Fruit fly (Drosophila melanogaster): ENCODE results near the gene Bre1.
A peak's percentile ranks its signal among the peaks of the same experiment; 100 is the strongest.

Bre1 gene

DNA sequence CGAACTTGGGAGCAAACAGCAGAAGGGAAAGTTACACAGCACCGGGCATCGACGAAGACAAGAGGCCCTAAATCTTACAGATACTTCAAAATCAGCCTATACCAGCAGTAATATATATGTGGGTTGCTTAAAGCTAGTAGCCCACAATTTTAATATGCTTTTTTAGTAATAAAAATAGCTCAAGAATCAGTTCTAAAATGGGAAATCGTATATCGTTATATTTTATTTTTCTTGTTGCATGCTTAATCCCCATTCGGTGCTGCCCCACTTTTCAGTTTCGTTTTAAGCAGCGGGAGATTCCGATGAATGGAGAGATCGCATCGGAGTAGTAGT lies 14.1 kb upstream of the Bre1 start (continued):
- TF ChIP-seq nom (GFP tag; optimal IDR thresholded peaks at IDR 0.05) (peak; percentile 71), D19B (GFP tag; optimal IDR thresholded peaks at IDR 0.05) (peak; percentile 2), mld (GFP tag; IDR thresholded peaks at IDR 0.05; ENCODE audit: partially characterized antibody) (no peak), grau (tag; optimal IDR thresholded peaks at IDR 0.05) (peak; percentile 39), jigr1 (GFP tag; IDR thresholded peaks at IDR 0.05) (0 out of 3 replicates have a peak, but pooled peaks have one; percentile 22), CG9215 (GFP tag; IDR thresholded peaks at IDR 0.05) (peak; percentile 23; the same call in 1 of the 2 replicates), bsh (GFP tag; optimal IDR thresholded peaks at IDR 0.05) (peak; percentile 29 to 54), Spps (tag; optimal IDR thresholded peaks at IDR 0.05) (no peak), CG7987 (GFP tag; optimal IDR thresholded peaks at IDR 0.05) (no peak), CG31224 (GFP tag; IDR thresholded peaks at IDR 0.05) (no peak), CG10274 (GFP tag; optimal IDR thresholded peaks at IDR 0.05) (peak; percentile 41), CG10147 (GFP tag; optimal IDR thresholded peaks at IDR 0.05) (no peak), HLH3B (GFP tag; IDR thresholded peaks at IDR 0.05) (0 out of 2 replicates have a peak, but pooled peaks have one; percentile 16), pzg (GFP tag; optimal IDR thresholded peaks at IDR 0.05) (no peak), bcd (GFP tag; optimal IDR thresholded peaks at IDR 0.05) (peak; percentile 28), da (GFP tag; optimal IDR thresholded peaks at IDR 0.05) (no peak), Dek (tag; optimal IDR thresholded peaks at IDR 0.05) (peak; percentile 8), lab (GFP tag; optimal IDR thresholded peaks at IDR 0.05) (peak; percentile 15), grn (GFP tag; optimal IDR thresholded peaks at IDR 0.05) (no peak), zf30C (GFP tag; optimal IDR thresholded peaks at IDR 0.05) (no peak), bowl (GFP tag; IDR thresholded peaks at IDR 0.05) (no peak), CG15269 (tag; optimal IDR thresholded peaks at IDR 0.05) (peak; percentile 33), maf-S (GFP tag; optimal IDR thresholded peaks at IDR 0.05) (no peak), CG13123 (GFP tag; optimal IDR thresholded peaks at IDR 0.05) (no peak), Eip74EF (GFP tag; optimal IDR thresholded peaks at IDR 0.05) (peak in 1 of 2 experiments; percentile 1), CG1792 (GFP tag; optimal IDR thresholded peaks at IDR 0.05) (no peak), CG18262 (tag; optimal IDR thresholded peaks at IDR 0.05) (peak; percentile 23), CG11696 (GFP tag; IDR thresholded peaks at IDR 0.05) (no peak), mirr (GFP tag; optimal IDR thresholded peaks at IDR 0.05) (no peak), CoRest (tag; optimal IDR thresholded peaks at IDR 0.05) (peak; percentile 42), lola (GFP tag; optimal IDR thresholded peaks at IDR 0.05) (no peak), ato (GFP tag; IDR thresholded peaks at IDR 0.05; ENCODE audit: partially characterized antibody) (no peak), sens (GFP tag) (peak; percentile 62), stc (GFP tag; IDR thresholded peaks at IDR 0.05) (no peak), ara (GFP tag; IDR thresholded peaks at IDR 0.05) (peak; percentile 56; the same call in 1 of the 2 replicates), CG17385 (GFP tag; optimal IDR thresholded peaks at IDR 0.05) (peak; percentile 26), run (tag; optimal IDR thresholded peaks at IDR 0.05) (no peak), CG6813 (GFP tag; optimal IDR thresholded peaks at IDR 0.05) (peak; percentile 10), az2 (GFP tag; optimal IDR thresholded peaks at IDR 0.05) (no peak), Ravus (GFP tag; IDR thresholded peaks at IDR 0.05) (no peak), emc (GFP tag; optimal IDR thresholded peaks at IDR 0.05) (no peak), CG8924 (tag; optimal IDR thresholded peaks at IDR 0.05) (peak; percentile 17), Asciz (GFP tag; optimal IDR thresholded peaks at IDR 0.05) (no peak), CG8359 (GFP tag; optimal IDR thresholded peaks at IDR 0.05; ENCODE audit: borderline replicate concordance) (no peak), Aef1 (GFP tag; IDR thresholded peaks at IDR 0.05) (no peak), ttk (GFP tag; IDR thresholded peaks at IDR 0.05) (no peak), BtbVII (GFP tag; optimal IDR thresholded peaks at IDR 0.05) (peak; percentile 40), sob (GFP tag; IDR thresholded peaks at IDR 0.05) (peak; percentile 21; the same call in 1 of the 2 replicates), CG11504 (tag; optimal IDR thresholded peaks at IDR 0.05) (peak; percentile 63), CG11695 (GFP tag; IDR thresholded peaks at IDR 0.05) (0 out of 3 replicates have a peak, but pooled peaks have one; percentile 30)

Data from whole organism, embryonic.